Fruit fly (Drosophila melanogaster) whole organism, embryonic: ENCODE measurements around the gene CG14085.

Source experiments
- Antp ChIP-seq: fragments of 200-800 bp; sonication (Bioruptor generic); optimal IDR thresholded peaks from 3 replicates; lab custom pipeline; 2016; ENCODE audit warnings: missing biosample characterization, missing genetic modification characterization
- Atf3 ChIP-seq: fragments of 200-800 bp; sonication (Bioruptor generic); optimal IDR thresholded peaks from 3 replicates; lab custom pipeline; 2016; ENCODE audit warnings: missing biosample characterization, missing genetic modification characterization
- Bgb ChIP-seq: fragments of 200-800 bp; sonication (Bioruptor generic); IDR thresholded peaks from 2 replicates; pipeline ENCODE4 v1.3.6; 2022; ENCODE audit warnings: missing biosample characterization, missing genetic modification characterization; ENCODE audit not compliant: partially characterized antibody
- Bteb2 ChIP-seq: fragments of 200-800 bp; sonication (Bioruptor generic); optimal IDR thresholded peaks from 2 replicates; lab custom pipeline; 2016; ENCODE audit warnings: missing biosample characterization, missing genetic modification characterization
- CG10959 ChIP-seq: fragments of 200-800 bp; sonication (Bioruptor generic); IDR thresholded peaks from 2 replicates; pipeline ENCODE4 v1.3.6; 2022; ENCODE audit warnings: missing biosample characterization, missing genetic modification characterization
- CG10979 ChIP-seq: fragments of 200-800 bp; sonication (Bioruptor generic); optimal IDR thresholded peaks from 2 replicates; lab custom pipeline; 2018; ENCODE audit warnings: missing biosample characterization, mild to moderate bottlenecking, missing genetic modification characterization, moderate library complexity
- CG11398 ChIP-seq: fragments of 200-800 bp; sonication (Bioruptor generic); optimal IDR thresholded peaks from 2 replicates; lab custom pipeline; 2016; ENCODE audit warnings: missing biosample characterization, missing genetic modification characterization
- CG12071 ChIP-seq: fragments of 200-800 bp; sonication (Bioruptor generic); optimal IDR thresholded peaks from 3 replicates; lab custom pipeline; 2018; ENCODE audit warnings: missing biosample characterization, mild to moderate bottlenecking, missing genetic modification characterization
- CG12104 ChIP-seq: fragments of 200-800 bp; sonication (Bioruptor generic); optimal IDR thresholded peaks from 3 replicates; lab custom pipeline; 2016; ENCODE audit warnings: missing biosample characterization, missing genetic modification characterization
- CG15601 ChIP-seq: fragments of 200-800 bp; sonication (Bioruptor generic); optimal IDR thresholded peaks from 3 replicates; lab custom pipeline; 2019; ENCODE audit warnings: missing biosample characterization, mild to moderate bottlenecking, missing genetic modification characterization, moderate library complexity
- CG17359 ChIP-seq: fragments of 200-800 bp; sonication (Bioruptor generic); optimal IDR thresholded peaks from 3 replicates; lab custom pipeline; 2018; ENCODE audit warnings: missing biosample characterization, mild to moderate bottlenecking, missing genetic modification characterization, moderate library complexity
- CG17802 ChIP-seq: fragments of 200-800 bp; sonication (Bioruptor generic); optimal IDR thresholded peaks from 2 replicates; lab custom pipeline; 2018; ENCODE audit warnings: missing biosample characterization, mild to moderate bottlenecking, missing genetic modification characterization, moderate library complexity
- CG17912 ChIP-seq: fragments of 200-800 bp; sonication (Bioruptor generic); optimal IDR thresholded peaks from 2 replicates; lab custom pipeline; 2018; ENCODE audit warnings: missing biosample characterization, mild to moderate bottlenecking, missing genetic modification characterization
- CG2129 ChIP-seq: fragments of 200-800 bp; sonication (Bioruptor generic); IDR thresholded peaks from 2 replicates; pipeline ENCODE4 v1.3.6; 2022; ENCODE audit warnings: missing biosample characterization, missing genetic modification characterization; ENCODE audit not compliant: partially characterized antibody
- CG5180 ChIP-seq: fragments of 200-800 bp; sonication (Bioruptor generic); optimal IDR thresholded peaks from 3 replicates; lab custom pipeline; 2017; ENCODE audit warnings: missing biosample characterization, missing genetic modification characterization, mild to moderate bottlenecking, moderate library complexity, missing genetic modification reagents
- CG6254 ChIP-seq: fragments of 200-800 bp; sonication (Bioruptor generic); optimal IDR thresholded peaks from 3 replicates; lab custom pipeline; 2017; ENCODE audit warnings: mild to moderate bottlenecking, missing biosample characterization, missing genetic modification reagents, missing genetic modification characterization
- CG6683 ChIP-seq: fragments of 200-800 bp; sonication (Bioruptor generic); optimal IDR thresholded peaks from 2 replicates; lab custom pipeline; 2017; ENCODE audit warnings: missing biosample characterization, mild to moderate bottlenecking, missing genetic modification characterization, missing genetic modification reagents
- CG7271 ChIP-seq: fragments of 200-800 bp; sonication (Bioruptor generic); optimal IDR thresholded peaks from 2 replicates; lab custom pipeline; 2018; ENCODE audit warnings: missing biosample characterization, mild to moderate bottlenecking, missing genetic modification characterization, moderate library complexity
- CG9817 ChIP-seq: fragments of 200-800 bp; sonication (Bioruptor generic); optimal IDR thresholded peaks from 2 replicates; lab custom pipeline; 2018; ENCODE audit warnings: missing biosample characterization, mild to moderate bottlenecking, missing genetic modification characterization, moderate library complexity
- CoRest ChIP-seq: fragments of 200-800 bp; sonication (Bioruptor generic); optimal IDR thresholded peaks from 3 replicates; lab custom pipeline; 2018; ENCODE audit warnings: missing biosample characterization, mild to moderate bottlenecking, missing genetic modification characterization, moderate library complexity
- Dfd ChIP-seq, 2 experiments: fragments of >200 bp; optimal IDR thresholded peaks; 2 replicates each; lab custom pipeline; 2017; ENCODE audit warnings: missing biosample characterization in 2 of 2, missing genetic modification characterization in 2 of 2
- E2f2 ChIP-seq: fragments of 200-800 bp; sonication (Bioruptor generic); IDR thresholded peaks from 2 replicates; pipeline ENCODE4 v1.3.6; 2022; ENCODE audit warnings: missing biosample characterization, missing genetic modification characterization
- ERR ChIP-seq: fragments of 200-800 bp; sonication (Bioruptor generic); optimal IDR thresholded peaks from 2 replicates; lab custom pipeline; 2016; ENCODE audit warnings: missing biosample characterization, missing genetic modification characterization
- Fer1 ChIP-seq: fragments of 200-800 bp; sonication (Bioruptor generic); optimal IDR thresholded peaks from 2 replicates; lab custom pipeline; 2017; ENCODE audit warnings: missing biosample characterization, mild to moderate bottlenecking, missing genetic modification characterization
- HmgD ChIP-seq: fragments of 200-800 bp; sonication (Bioruptor generic); optimal IDR thresholded peaks from 3 replicates; lab custom pipeline; 2016; ENCODE audit warnings: missing biosample characterization, missing genetic modification characterization
- Hr3 ChIP-seq: fragments of 200-800 bp; sonication (Bioruptor generic); optimal IDR thresholded peaks from 3 replicates; lab custom pipeline; 2016; ENCODE audit warnings: missing biosample characterization, missing genetic modification characterization
- Lhr ChIP-seq: fragments of 200-800 bp; sonication (Bioruptor generic); optimal IDR thresholded peaks from 3 replicates; lab custom pipeline; 2017; ENCODE audit warnings: mild to moderate bottlenecking, missing biosample characterization, missing genetic modification reagents, missing genetic modification characterization
- MBD-R2 ChIP-seq: fragments of 200-800 bp; sonication (Bioruptor generic); IDR thresholded peaks from 2 replicates; pipeline ENCODE4 v1.3.6; 2022; ENCODE audit warnings: missing biosample characterization, missing genetic modification characterization
- NK7.1 ChIP-seq: fragments of 200-800 bp; sonication (Bioruptor generic); optimal IDR thresholded peaks from 3 replicates; lab custom pipeline; 2016; ENCODE audit warnings: missing biosample characterization, missing genetic modification characterization
- Nf-YC ChIP-seq: fragments of 200-800 bp; optimal IDR thresholded peaks from 3 replicates; lab custom pipeline; 2019; ENCODE audit warnings: missing biosample characterization, mild to moderate bottlenecking, missing genetic modification characterization, moderate library complexity
- PHDP ChIP-seq: fragments of 200-800 bp; sonication (Bioruptor generic); optimal IDR thresholded peaks from 3 replicates; lab custom pipeline; 2018; ENCODE audit warnings: missing biosample characterization, mild to moderate bottlenecking, missing genetic modification characterization, moderate library complexity
- Sox100B ChIP-seq: fragments of 200-800 bp; sonication (Bioruptor generic); optimal IDR thresholded peaks from 3 replicates; lab custom pipeline; 2018; ENCODE audit warnings: missing biosample characterization, mild to moderate bottlenecking, missing genetic modification characterization
- ara ChIP-seq: fragments of 200-800 bp; sonication (Bioruptor generic); IDR thresholded peaks from 2 replicates; pipeline ENCODE4 v1.3.6; 2022; ENCODE audit warnings: missing biosample characterization, missing genetic modification characterization
- bab2 ChIP-seq: fragments of 200-800 bp; sonication (Bioruptor generic); optimal IDR thresholded peaks from 2 replicates; lab custom pipeline; 2016; ENCODE audit warnings: missing biosample characterization, missing genetic modification characterization
- cg ChIP-seq: fragments of 200-800 bp; sonication (Bioruptor generic); optimal IDR thresholded peaks from 3 replicates; lab custom pipeline; 2019; ENCODE audit warnings: missing biosample characterization, mild to moderate bottlenecking, missing genetic modification characterization, moderate library complexity
- dmrt99B ChIP-seq: fragments of 200-800 bp; sonication (Bioruptor generic); optimal IDR thresholded peaks from 2 replicates; lab custom pipeline; 2018; ENCODE audit warnings: missing biosample characterization, mild to moderate bottlenecking, missing genetic modification characterization, moderate library complexity
- exex ChIP-seq: fragments of 200-800 bp; sonication (Bioruptor generic); optimal IDR thresholded peaks from 4 replicates; lab custom pipeline; 2018; ENCODE audit warnings: missing biosample characterization, mild to moderate bottlenecking, missing genetic modification characterization, moderate library complexity
- h ChIP-seq: fragments of >200 bp; optimal IDR thresholded peaks from 2 replicates; lab custom pipeline; 2017
- jigr1 ChIP-seq: fragments of 200-800 bp; sonication (Bioruptor generic); IDR thresholded peaks from 3 replicates; pipeline ENCODE4 v1.3.6; 2022; ENCODE audit warnings: missing biosample characterization, missing genetic modification characterization
- psq ChIP-seq: fragments of 200-800 bp; sonication (Bioruptor generic); optimal IDR thresholded peaks from 2 replicates; lab custom pipeline; 2017; ENCODE audit warnings: missing biosample characterization, missing genetic modification characterization
- ro ChIP-seq: fragments of 200-800 bp; sonication (Bioruptor generic); IDR thresholded peaks from 2 replicates; pipeline ENCODE4 v1.3.6; 2022; ENCODE audit warnings: missing biosample characterization, missing genetic modification characterization
- sc ChIP-seq, 3 experiments: fragments of >200 bp in 2 of 3; fragments of 200-800 bp in 1 of 3; sonication (Bioruptor generic) in 1 of 3; optimal IDR thresholded peaks; 2 replicates in 2 of 3; 3 replicates in 1 of 3; lab custom pipeline; 2017; ENCODE audit warnings: mild to moderate bottlenecking in 1 of 3, missing biosample characterization in 1 of 3, missing genetic modification characterization in 1 of 3, missing genetic modification reagents in 1 of 3
- sqz ChIP-seq: fragments of 200-800 bp; sonication (Bioruptor generic); optimal IDR thresholded peaks from 3 replicates; lab custom pipeline; 2018; ENCODE audit warnings: missing biosample characterization, mild to moderate bottlenecking, missing genetic modification characterization
- ssp ChIP-seq: fragments of 200-800 bp; sonication (Bioruptor generic); IDR thresholded peaks from 2 replicates; pipeline ENCODE4 v1.3.6; 2022; ENCODE audit warnings: missing biosample characterization, missing genetic modification characterization
- tap ChIP-seq: fragments of 200-800 bp; optimal IDR thresholded peaks from 3 replicates; lab custom pipeline; 2019; ENCODE audit warnings: missing biosample characterization, mild to moderate bottlenecking, missing genetic modification characterization, moderate library complexity
- toy ChIP-seq: fragments of 200-800 bp; sonication (Bioruptor generic); IDR thresholded peaks from 2 replicates; pipeline ENCODE4 v1.3.6; 2022; ENCODE audit warnings: missing biosample characterization, missing genetic modification characterization
- vfl ChIP-seq: fragments of 200-800 bp; sonication (Bioruptor generic); optimal IDR thresholded peaks from 2 replicates; lab custom pipeline; 2016; ENCODE audit warnings: missing biosample characterization, missing genetic modification characterization
- vnd ChIP-seq: fragments of 200-800 bp; sonication (Bioruptor generic); IDR thresholded peaks from 3 replicates; pipeline ENCODE4 v1.3.6; 2022; ENCODE audit warnings: missing biosample characterization, missing genetic modification characterization; ENCODE audit not compliant: partially characterized antibody
- vvl ChIP-seq: fragments of 200-800 bp; sonication (Bioruptor generic); IDR thresholded peaks from 2 replicates; pipeline ENCODE4 v1.3.6; 2022; ENCODE audit warnings: missing biosample characterization, missing genetic modification characterization

Gene CG14085

DNA sequence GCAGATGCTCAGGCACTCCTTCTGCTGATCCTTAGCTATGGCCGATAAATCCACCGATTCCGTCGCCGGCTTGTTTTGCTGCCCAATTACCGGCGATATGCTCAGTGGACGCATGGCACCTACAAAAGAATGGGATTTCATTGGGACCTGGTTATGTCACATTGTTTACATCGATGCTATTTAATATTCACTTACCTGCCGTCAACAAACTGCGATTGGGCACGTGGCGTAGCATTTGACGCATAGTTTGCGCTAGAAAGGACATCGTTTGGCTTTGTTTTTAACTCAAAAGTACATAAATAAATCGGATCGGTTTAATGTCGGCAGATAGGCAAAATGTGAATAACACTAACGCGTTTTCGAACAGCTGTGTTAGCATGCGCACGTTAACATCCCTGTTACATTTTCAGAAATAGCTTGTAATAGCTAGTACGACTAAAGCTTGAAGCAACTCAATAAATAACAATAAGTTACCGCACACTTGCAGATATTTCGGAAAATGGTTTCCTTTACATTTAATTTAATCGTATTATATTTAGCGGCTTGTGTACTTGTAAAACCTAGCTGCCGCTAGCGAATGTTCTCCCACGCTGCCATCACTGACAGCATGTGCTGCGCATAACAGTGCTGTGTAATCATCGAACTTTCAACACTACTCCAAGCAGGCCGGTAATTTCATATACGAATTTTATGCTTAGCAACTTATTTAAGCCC lies 14.3 kb upstream of the CG14085 start, which contains the start of the genes mRpL21 and rept (continued):
- TF ChIP-seq vfl (GFP tag; lab: Kevin White, UChicago) = peak; percentile 69
- TF ChIP-seq dmrt99B (tag; lab: Kevin White, UChicago) = peak; percentile 39
- TF ChIP-seq Atf3 (GFP tag; lab: Kevin White, UChicago) = no peak
- TF ChIP-seq sqz (GFP tag; lab: Kevin White, UChicago) = no peak
- peak; percentile 61 for TF ChIP-seq PHDP (tag; lab: Kevin White, UChicago)
- TF ChIP-seq CG6254 = peak; percentile 31
- TF ChIP-seq jigr1 (GFP tag; lab: Robert Waterston, UW) = no peak
- TF ChIP-seq h (lab: Kevin White, UChicago) = no peak
- TF ChIP-seq exex (tag; lab: Kevin White, UChicago) = peak; percentile 8
- no peak for TF ChIP-seq CG2129 (GFP tag; lab: Robert Waterston, UW)
- TF ChIP-seq cg (GFP tag; lab: Kevin White, UChicago) = no peak
- no peak for TF ChIP-seq psq (GFP tag; lab: Kevin White, UChicago)
- TF ChIP-seq CG7271 (tag; lab: Kevin White, UChicago) = no peak
- no peak for TF ChIP-seq ssp (GFP tag; lab: Robert Waterston, UW)
- no peak for TF ChIP-seq Dfd (GFP tag; optimal IDR thresholded peaks at IDR 0.05; lab: Kevin White, UChicago)
- no peak for TF ChIP-seq sc (optimal IDR thresholded peaks at IDR 0.05; lab: Kevin White, UChicago)
- peak; percentile 5 for TF ChIP-seq sc (GFP tag; optimal IDR thresholded peaks at IDR 0.05; lab: Kevin White, UChicago)
- TF ChIP-seq ERR (GFP tag; lab: Kevin White, UChicago) = no peak
- TF ChIP-seq vnd (GFP tag; lab: Robert Waterston, UW) = no peak
- peak; percentile 65 for TF ChIP-seq E2f2 (GFP tag; lab: Robert Waterston, UW)
- TF ChIP-seq CG10979 (tag; lab: Kevin White, UChicago) = peak; percentile 0
- no peak for TF ChIP-seq CG6683 (GFP tag; lab: Kevin White, UChicago)
- TF ChIP-seq CoRest (tag; lab: Kevin White, UChicago) = peak; percentile 57
- no peak for TF ChIP-seq CG5180 (GFP tag; lab: Kevin White, UChicago)
- TF ChIP-seq CG15601 = peak; percentile 27
- TF ChIP-seq CG17359 (tag; lab: Kevin White, UChicago) = no peak
- peak; percentile 77 for TF ChIP-seq Fer1 (GFP tag; lab: Kevin White, UChicago)
- TF ChIP-seq CG11398 (GFP tag; lab: Kevin White, UChicago) = peak; percentile 16
- peak; percentile 3 for TF ChIP-seq tap (tag; lab: Kevin White, UChicago)
- TF ChIP-seq CG9817 = peak; percentile 64
- TF ChIP-seq MBD-R2 (GFP tag; lab: Robert Waterston, UW) = peak; percentile 93
- TF ChIP-seq CG12071 (GFP tag; lab: Kevin White, UChicago) = no peak
- TF ChIP-seq ro (GFP tag; lab: Robert Waterston, UW) = no peak
- peak; percentile 16 for TF ChIP-seq Antp (GFP tag; lab: Kevin White, UChicago)
- peak; percentile 55 for TF ChIP-seq Bteb2 (GFP tag; lab: Kevin White, UChicago)
- TF ChIP-seq CG17802 (tag; lab: Kevin White, UChicago) = no peak
- no peak for TF ChIP-seq CG10959 (GFP tag; lab: Robert Waterston, UW)
- peak; percentile 43 for TF ChIP-seq Sox100B (GFP tag; lab: Kevin White, UChicago)
- TF ChIP-seq Bgb = no peak
- peak; percentile 56 for TF ChIP-seq bab2 (GFP tag; lab: Kevin White, UChicago)
- TF ChIP-seq CG12104 (GFP tag; lab: Kevin White, UChicago) = no peak
- no peak for TF ChIP-seq Lhr
- peak; percentile 62 for TF ChIP-seq vvl
- TF ChIP-seq toy = no peak
- TF ChIP-seq CG17912 (GFP tag; lab: Kevin White, UChicago) = no peak
- no peak; the same call in 1 of the 2 replicates for TF ChIP-seq ara (GFP tag; lab: Robert Waterston, UW)
- peak; percentile 59 for TF ChIP-seq Hr3 (GFP tag; lab: Kevin White, UChicago)
- peak; percentile 54 for TF ChIP-seq Nf-YC
- TF ChIP-seq NK7.1 (GFP tag; lab: Kevin White, UChicago) = peak; percentile 15
- TF ChIP-seq HmgD (GFP tag; lab: Kevin White, UChicago) = no peak
